Worm (Caenorhabditis elegans) whole organism, late embryonic: ENCODE data around the gene inx-3.

Experiments
- C38D4.7 ChIP-seq: fragments of 200-800 bp; sonication (Bioruptor generic); optimal IDR thresholded peaks from 2 replicates; lab custom pipeline; 2018; ENCODE audit warnings: mild to moderate bottlenecking, missing genetic modification characterization, moderate library complexity, missing compliant biosample characterization
- Y22D7AL.16 ChIP-seq: sonication (generic microtip); optimal IDR thresholded peaks from 2 replicates; lab custom pipeline; 2016; ENCODE audit warnings: missing genetic modification characterization, missing compliant biosample characterization
- ama-1 ChIP-seq: fragments of 150-350 bp; optimal IDR thresholded peaks from 2 replicates; lab custom pipeline; 2014
- ceh-14 ChIP-seq: sonication (generic microtip); optimal IDR thresholded peaks from 2 replicates; lab custom pipeline; 2016; ENCODE audit warnings: missing genotype, missing genetic modification characterization, missing compliant biosample characterization
- ceh-18 ChIP-seq: sonication (generic microtip); optimal IDR thresholded peaks from 2 replicates; lab custom pipeline; 2016; ENCODE audit warnings: missing genetic modification characterization, missing compliant biosample characterization
- ceh-2 ChIP-seq: sonication (generic microtip); optimal IDR thresholded peaks from 2 replicates; lab custom pipeline; 2016; ENCODE audit warnings: missing genotype, missing genetic modification characterization, missing compliant biosample characterization
- ceh-22 ChIP-seq: sonication (generic microtip); optimal IDR thresholded peaks from 2 replicates; lab custom pipeline; 2017; ENCODE audit warnings: missing biosample characterization, missing genetic modification characterization
- ceh-30 ChIP-seq: fragments of 150-350 bp; optimal IDR thresholded peaks from 2 replicates; lab custom pipeline; 2014; ENCODE audit warnings: missing biosample characterization, missing genetic modification characterization
- ceh-31 ChIP-seq: sonication (generic microtip); optimal IDR thresholded peaks from 2 replicates; lab custom pipeline; 2016; ENCODE audit warnings: missing genetic modification characterization, missing compliant biosample characterization
- ceh-34 ChIP-seq: sonication (generic microtip); optimal IDR thresholded peaks from 2 replicates; lab custom pipeline; 2016; ENCODE audit warnings: mild to moderate bottlenecking, missing genetic modification characterization, missing compliant biosample characterization
- ceh-6 ChIP-seq: fragments of 200-800 bp; sonication (Bioruptor generic); optimal IDR thresholded peaks from 2 replicates; lab custom pipeline; 2018; ENCODE audit warnings: mild to moderate bottlenecking, missing genetic modification characterization, missing compliant biosample characterization
- ceh-9 ChIP-seq: sonication (generic microtip); optimal IDR thresholded peaks from 2 replicates; lab custom pipeline; 2016; ENCODE audit warnings: mild to moderate bottlenecking, missing genetic modification characterization, inconsistent platforms, missing compliant biosample characterization
- che-1 ChIP-seq: sonication (generic microtip); optimal IDR thresholded peaks from 2 replicates; lab custom pipeline; 2016; ENCODE audit warnings: mild to moderate bottlenecking, missing genetic modification characterization, missing compliant biosample characterization
- ets-4 ChIP-seq: sonication (generic microtip); optimal IDR thresholded peaks from 2 replicates; lab custom pipeline; 2016; ENCODE audit warnings: missing genetic modification characterization, missing compliant biosample characterization
- fax-1 ChIP-seq: sonication (generic microtip); optimal IDR thresholded peaks from 2 replicates; lab custom pipeline; 2016; ENCODE audit warnings: missing genotype, missing genetic modification characterization, missing compliant biosample characterization
- fkh-10 ChIP-seq: fragments of 150-350 bp; optimal IDR thresholded peaks from 2 replicates; lab custom pipeline; 2014; ENCODE audit warnings: missing biosample characterization, missing genetic modification reagents, missing genetic modification characterization
- fkh-6 ChIP-seq: sonication (generic microtip); optimal IDR thresholded peaks from 2 replicates; lab custom pipeline; 2016; ENCODE audit warnings: missing genetic modification characterization, missing compliant biosample characterization
- madf-2 ChIP-seq: sonication (generic microtip); optimal IDR thresholded peaks from 2 replicates; lab custom pipeline; 2017; ENCODE audit warnings: missing genetic modification characterization, missing compliant biosample characterization
- mec-3 ChIP-seq: sonication (generic microtip); optimal IDR thresholded peaks from 2 replicates; lab custom pipeline; 2016; ENCODE audit warnings: borderline replicate concordance, missing genetic modification characterization, missing compliant biosample characterization
- nfya-1 ChIP-seq: sonication (generic microtip); optimal IDR thresholded peaks from 2 replicates; lab custom pipeline; 2017; ENCODE audit warnings: missing genetic modification characterization, mild to moderate bottlenecking, missing compliant biosample characterization, antibody characterized with exemption, moderate library complexity
- odd-2 ChIP-seq: sonication (generic microtip); optimal IDR thresholded peaks from 2 replicates; lab custom pipeline; 2017; ENCODE audit warnings: antibody characterized with exemption, mild to moderate bottlenecking, missing genetic modification characterization, missing compliant biosample characterization
- pag-3 ChIP-seq: sonication (generic microtip); optimal IDR thresholded peaks from 2 replicates; lab custom pipeline; 2016; ENCODE audit warnings: missing compliant biosample characterization, missing genetic modification characterization, borderline replicate concordance
- pax-1 ChIP-seq: fragments of 150-350 bp; optimal IDR thresholded peaks from 2 replicates; lab custom pipeline; 2014; ENCODE audit warnings: missing biosample characterization, missing genetic modification characterization
- pha-2 ChIP-seq: sonication (generic microtip); optimal IDR thresholded peaks from 2 replicates; lab custom pipeline; 2017; ENCODE audit warnings: mild to moderate bottlenecking, missing genetic modification characterization, missing compliant biosample characterization
- pqm-1 ChIP-seq: sonication (generic microtip); optimal IDR thresholded peaks from 2 replicates; lab custom pipeline; 2016; ENCODE audit warnings: missing genetic modification characterization, missing compliant biosample characterization
- pros-1 ChIP-seq: fragments of 150-350 bp; optimal IDR thresholded peaks from 2 replicates; lab custom pipeline; 2014; ENCODE audit warnings: missing biosample characterization, missing genetic modification reagents, missing genetic modification characterization
- sdc-2 ChIP-seq: sonication (generic microtip); optimal IDR thresholded peaks from 2 replicates; lab custom pipeline; 2016; ENCODE audit warnings: missing genotype, missing genetic modification characterization, missing compliant biosample characterization
- sox-4 ChIP-seq: sonication (generic microtip); optimal IDR thresholded peaks from 2 replicates; lab custom pipeline; 2017; ENCODE audit warnings: mild to moderate bottlenecking, missing genetic modification characterization, inconsistent platforms, missing compliant biosample characterization
- tbx-2 ChIP-seq: sonication (generic microtip); optimal IDR thresholded peaks from 2 replicates; lab custom pipeline; 2016; ENCODE audit warnings: missing genetic modification characterization, missing compliant biosample characterization
- unc-3 ChIP-seq, 2 experiments: fragments of 200-800 bp in 1 of 2; sonication (Bioruptor generic) in 1 of 2; sonication (generic microtip) in 1 of 2; conservative IDR thresholded peaks in 1 of 2; optimal IDR thresholded peaks in 1 of 2; 2 replicates each; pipeline versions ENCODE4 v1.3.6 to Lab custom; 2016 to 2022; ENCODE audit warnings: missing compliant biosample characterization in 2 of 2, missing genetic modification characterization in 2 of 2, missing genetic modification reagents in 1 of 2
- unc-42 ChIP-seq: sonication (generic microtip); optimal IDR thresholded peaks from 2 replicates; lab custom pipeline; 2016; ENCODE audit warnings: missing genotype, missing genetic modification characterization, missing compliant biosample characterization
- unc-55 ChIP-seq: sonication (generic microtip); optimal IDR thresholded peaks from 2 replicates; lab custom pipeline; 2017; ENCODE audit warnings: missing biosample characterization, missing genetic modification reagents, missing genetic modification characterization
- ztf-16 ChIP-seq: sonication (generic microtip); optimal IDR thresholded peaks from 2 replicates; lab custom pipeline; 2017; ENCODE audit warnings: missing genetic modification characterization, missing compliant biosample characterization

inx-3 gene

DNA sequence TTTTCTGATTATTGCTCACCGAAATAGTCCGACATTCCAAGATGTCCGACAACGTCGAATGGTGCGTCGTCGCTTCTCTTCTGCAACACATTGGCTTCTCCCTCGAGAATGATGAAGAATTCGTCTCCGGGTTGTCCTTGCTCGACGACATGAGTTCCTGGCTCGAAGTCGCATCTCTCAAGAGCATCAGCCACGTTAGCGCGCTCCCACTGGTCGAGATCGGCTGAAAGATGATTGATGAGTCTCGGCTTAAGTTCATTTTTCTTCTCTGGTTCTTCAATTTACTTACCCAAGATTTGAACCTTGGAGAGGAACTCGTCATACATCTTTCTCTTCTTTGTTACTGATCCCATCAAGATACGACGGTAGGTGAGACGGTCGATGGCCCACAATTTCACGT, 23.7 kb upstream of the inx-3 start:
- TF ChIP-seq ceh-6 (GFP tag; lab: Kevin White, UChicago), result no peak
- TF ChIP-seq pros-1 (tag; lab: Kevin White, UChicago), result no peak
- no peak for TF ChIP-seq ceh-30 (tag; lab: Kevin White, UChicago)
- no peak for TF ChIP-seq ama-1 (lab: Kevin White, UChicago)
- no peak for TF ChIP-seq pha-2 (tag; lab: Kevin White, UChicago)
- no peak for TF ChIP-seq mec-3 (tag; lab: Kevin White, UChicago)
- TF ChIP-seq sox-4 (tag; lab: Kevin White, UChicago), result no peak
- no peak for TF ChIP-seq ceh-18
- TF ChIP-seq ceh-9, result no peak
- no peak for TF ChIP-seq ets-4
- no peak for TF ChIP-seq fkh-6 (tag; lab: Kevin White, UChicago)

DNA sequence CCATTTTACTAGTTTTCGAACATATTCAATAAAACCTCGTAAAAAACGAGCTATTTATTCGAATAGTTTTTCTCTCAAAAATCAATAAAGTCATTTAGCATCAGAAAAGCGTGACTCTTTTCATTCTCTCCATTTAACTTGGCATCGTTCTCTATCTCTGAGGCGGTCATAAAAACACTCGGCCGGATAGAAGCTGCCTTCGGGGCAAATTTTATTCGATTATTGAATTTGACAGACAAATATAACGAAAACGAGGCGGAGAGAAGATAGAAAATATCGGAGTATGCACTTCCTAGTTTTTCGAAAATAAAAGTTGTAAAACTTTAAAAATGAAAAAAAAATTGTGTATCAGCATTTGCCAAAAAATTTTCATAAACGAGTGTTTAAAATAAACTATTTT, 20.7 kb upstream of the inx-3 start:
- no peak for TF ChIP-seq unc-3 (GFP tag; conservative IDR thresholded peaks at IDR 0.05; lab: Robert Waterston, UW)
- no peak for TF ChIP-seq unc-3 (tag; optimal IDR thresholded peaks at IDR 0.05; lab: Kevin White, UChicago)
- TF ChIP-seq unc-42 (tag; lab: Kevin White, UChicago), result peak; percentile 71
- no peak for TF ChIP-seq che-1
- TF ChIP-seq, all 69 proteins: peak for 1

DNA sequence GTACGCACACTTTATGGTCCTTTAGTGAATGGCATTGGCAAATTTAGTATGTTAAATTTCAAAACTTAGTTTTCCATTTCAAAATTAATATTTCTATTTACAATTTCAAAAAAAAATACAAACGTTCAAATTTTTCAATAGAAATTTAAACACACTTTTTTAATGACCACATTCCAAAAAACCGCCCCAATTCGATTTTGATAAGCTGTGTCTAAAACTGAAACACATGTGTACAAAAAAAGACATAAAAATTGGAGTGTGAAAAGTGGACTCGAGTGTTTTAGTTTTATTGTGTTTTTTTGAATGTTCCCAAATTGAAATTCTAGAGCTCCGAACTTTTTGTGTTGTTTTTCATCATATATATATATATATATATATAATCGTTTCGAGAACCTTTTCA, 20.2 kb upstream of the inx-3 start:
- no peak for TF ChIP-seq ceh-2 (tag; lab: Kevin White, UChicago)
- TF ChIP-seq madf-2 (tag; lab: Kevin White, UChicago), result no peak
- no peak for TF ChIP-seq ztf-16 (tag; lab: Kevin White, UChicago)
- TF ChIP-seq ceh-31 (tag; lab: Kevin White, UChicago), result no peak
- TF ChIP-seq Y22D7AL.16 (tag; lab: Kevin White, UChicago), result no peak
- no peak for TF ChIP-seq odd-2 (tag; lab: Kevin White, UChicago)
- TF ChIP-seq fkh-6 (tag; lab: Kevin White, UChicago), result no peak
- TF ChIP-seq C38D4.7, result no peak
- TF ChIP-seq pqm-1, result no peak

DNA sequence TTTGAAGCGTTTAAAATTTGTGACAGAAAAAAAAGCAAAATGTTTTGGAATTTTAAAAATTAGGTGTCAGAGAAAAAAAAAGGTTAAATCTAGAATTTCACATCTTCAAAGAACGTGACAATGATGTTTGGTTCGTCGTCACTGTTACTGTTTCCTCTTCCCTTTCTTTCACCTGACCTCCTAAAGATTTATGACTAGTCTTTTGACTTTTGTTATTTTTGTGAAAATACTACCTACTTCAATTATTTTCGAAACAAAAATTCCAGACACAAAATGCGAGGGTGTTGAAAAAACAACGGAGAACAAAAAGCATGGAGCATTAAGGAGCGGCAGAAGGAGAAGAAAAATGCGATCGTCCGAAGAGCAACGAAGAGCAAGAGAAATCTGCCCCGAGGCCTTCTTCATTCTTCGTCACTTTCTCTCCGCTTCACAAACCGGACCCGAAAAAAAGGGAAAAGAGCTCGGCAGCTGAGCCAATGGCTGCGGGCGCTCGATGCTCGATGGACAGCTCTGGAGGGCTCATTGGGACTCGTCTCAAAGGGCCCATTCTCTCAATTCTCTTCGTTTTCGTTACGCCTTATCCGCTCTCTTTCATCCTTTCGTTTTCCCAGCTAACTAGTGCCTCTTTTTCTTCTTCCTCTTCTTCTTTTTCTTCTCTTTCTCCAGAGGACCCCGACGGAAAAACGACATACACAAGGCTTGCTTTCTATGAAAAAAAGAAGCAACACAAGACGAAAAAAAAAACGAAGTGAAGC, 19.6 kb upstream of the inx-3 start:
- TF ChIP-seq sdc-2 (tag; lab: Kevin White, UChicago), result peak; percentile 5
- TF ChIP-seq ceh-14 (tag; lab: Kevin White, UChicago), result peak; percentile 26
- TF ChIP-seq unc-55, result peak; percentile 54
- peak; percentile 88 for TF ChIP-seq nfya-1 (tag; lab: Kevin White, UChicago)
- peak; percentile 31 for TF ChIP-seq tbx-2
- no peak for TF ChIP-seq ceh-22
- TF ChIP-seq ceh-18, result peak; percentile 70
- TF ChIP-seq ceh-34 (tag; lab: Kevin White, UChicago), result peak; percentile 6
- TF ChIP-seq unc-42 (tag; lab: Kevin White, UChicago), result peak; percentile 69
- TF ChIP-seq ceh-30 (tag; lab: Kevin White, UChicago), result no peak
- no peak for TF ChIP-seq fax-1
- TF ChIP-seq ceh-31 (tag; lab: Kevin White, UChicago), result peak; percentile 53
- TF ChIP-seq unc-3 (GFP tag; conservative IDR thresholded peaks at IDR 0.05; lab: Robert Waterston, UW), result no peak
- TF ChIP-seq unc-3 (tag; optimal IDR thresholded peaks at IDR 0.05; lab: Kevin White, UChicago), result peak; percentile 66

DNA sequence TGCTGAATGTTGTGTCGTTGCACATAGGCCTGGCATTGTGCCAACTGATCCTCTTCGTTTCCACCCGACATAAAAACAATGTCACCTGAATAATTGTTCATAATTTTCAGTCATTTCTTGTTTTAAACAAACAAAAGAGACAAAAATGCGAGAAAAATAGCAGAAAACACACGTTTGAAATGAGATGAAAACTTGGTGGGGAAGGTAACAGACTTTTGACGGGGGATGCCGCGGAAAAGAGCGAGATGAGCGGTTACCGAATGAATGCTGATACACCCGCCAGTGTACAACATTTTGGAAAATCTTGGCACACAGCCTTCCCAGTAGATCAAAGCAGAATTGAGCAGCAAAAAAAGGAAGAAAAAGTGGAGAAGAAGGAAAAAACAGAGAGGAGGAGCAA, 18.2 kb upstream of the inx-3 start, which contains the start of gene kin-2:
kin-2 (minus strand) TSS at position 101 of the 400 bp plus-strand sequence.
- TF ChIP-seq pax-1 (tag; lab: Kevin White, UChicago), result no peak
- TF ChIP-seq unc-3 (GFP tag; conservative IDR thresholded peaks at IDR 0.05; lab: Robert Waterston, UW), result no peak
- TF ChIP-seq unc-3 (tag; optimal IDR thresholded peaks at IDR 0.05; lab: Kevin White, UChicago), result no peak
- TF ChIP-seq fkh-10 (GFP tag; lab: Kevin White, UChicago), result no peak
- no peak for TF ChIP-seq pag-3
- TF ChIP-seq, all 69 proteins: peak for 0
